Fruit fly (Drosophila melanogaster) whole organism, embryonic: ENCODE measurements around the gene CG11843.

Experiments used
- Asciz ChIP-seq: fragments of 200-800 bp; sonication (Bioruptor generic); optimal IDR thresholded peaks from 2 replicates; lab custom pipeline; 2017; ENCODE audit warnings: missing biosample characterization, mild to moderate bottlenecking, missing genetic modification characterization, missing genetic modification reagents
- Bdp1 ChIP-seq: fragments of 200-800 bp; sonication (Bioruptor generic); optimal IDR thresholded peaks from 3 replicates; lab custom pipeline; 2016; ENCODE audit warnings: missing biosample characterization, missing genetic modification characterization
- CG11085 ChIP-seq: fragments of 200-800 bp; sonication (Bioruptor generic); IDR thresholded peaks from 2 replicates; pipeline ENCODE4 v1.3.6; 2022; ENCODE audit warnings: missing biosample characterization, missing genetic modification characterization
- CG14441 ChIP-seq: fragments of 200-800 bp; sonication (Bioruptor generic); IDR thresholded peaks from 2 replicates; pipeline ENCODE4 v1.3.6; 2022; ENCODE audit warnings: missing biosample characterization, missing genetic modification characterization
- CG1529 ChIP-seq: fragments of 200-800 bp; sonication (Bioruptor generic); optimal IDR thresholded peaks from 3 replicates; lab custom pipeline; 2018; ENCODE audit warnings: missing biosample characterization, missing genetic modification characterization
- CG17186 ChIP-seq: fragments of 200-800 bp; sonication (Bioruptor generic); optimal IDR thresholded peaks from 3 replicates; lab custom pipeline; 2017; ENCODE audit warnings: missing biosample characterization, missing genetic modification reagents, missing genetic modification characterization
- CG2129 ChIP-seq: fragments of 200-800 bp; sonication (Bioruptor generic); IDR thresholded peaks from 2 replicates; pipeline ENCODE4 v1.3.6; 2022; ENCODE audit warnings: missing biosample characterization, missing genetic modification characterization; ENCODE audit not compliant: partially characterized antibody
- CG2199 ChIP-seq: fragments of 200-800 bp; sonication (Bioruptor generic); IDR thresholded peaks from 3 replicates; pipeline ENCODE4 v1.3.6; 2022; ENCODE audit warnings: missing biosample characterization, missing genetic modification characterization
- CG3281 ChIP-seq: fragments of 200-800 bp; sonication (Bioruptor generic); optimal IDR thresholded peaks from 3 replicates; lab custom pipeline; 2017; ENCODE audit warnings: missing biosample characterization, mild to moderate bottlenecking, missing genetic modification characterization
- CG4360 ChIP-seq: fragments of 200-800 bp; sonication (Bioruptor generic); IDR thresholded peaks from 2 replicates; pipeline ENCODE4 v1.3.6; 2022; ENCODE audit warnings: missing biosample characterization, missing genetic modification characterization
- CG4820 ChIP-seq: fragments of 200-800 bp; sonication (Bioruptor generic); optimal IDR thresholded peaks from 3 replicates; lab custom pipeline; 2016; ENCODE audit warnings: missing biosample characterization, missing genetic modification characterization
- CG5245 ChIP-seq: fragments of 200-800 bp; sonication (Bioruptor generic); optimal IDR thresholded peaks from 3 replicates; lab custom pipeline; 2016; ENCODE audit warnings: missing biosample characterization, missing genetic modification characterization
- CG6254 ChIP-seq: fragments of 200-800 bp; sonication (Bioruptor generic); optimal IDR thresholded peaks from 3 replicates; lab custom pipeline; 2017; ENCODE audit warnings: mild to moderate bottlenecking, missing biosample characterization, missing genetic modification reagents, missing genetic modification characterization
- CG9215 ChIP-seq: fragments of 200-800 bp; sonication (Bioruptor generic); IDR thresholded peaks from 2 replicates; pipeline ENCODE4 v1.3.6; 2022; ENCODE audit warnings: missing biosample characterization, missing genetic modification characterization
- CG9797 ChIP-seq: fragments of 200-800 bp; sonication (Bioruptor generic); optimal IDR thresholded peaks from 3 replicates; lab custom pipeline; 2018; ENCODE audit warnings: missing biosample characterization, mild to moderate bottlenecking, missing genetic modification characterization
- CHES-1-like ChIP-seq: fragments of 200-800 bp; sonication (Bioruptor generic); optimal IDR thresholded peaks from 2 replicates; lab custom pipeline; 2016; ENCODE audit warnings: missing biosample characterization, missing genetic modification characterization
- Dbx ChIP-seq: fragments of 200-800 bp; sonication (Bioruptor generic); IDR thresholded peaks from 3 replicates; pipeline ENCODE4 v1.3.6; 2022; ENCODE audit warnings: missing biosample characterization, missing genetic modification characterization
- Dfd ChIP-seq, 2 experiments: fragments of >200 bp; optimal IDR thresholded peaks; 2 replicates each; lab custom pipeline; 2017; ENCODE audit warnings: missing biosample characterization in 2 of 2, missing genetic modification characterization in 2 of 2
- HLH3B ChIP-seq: fragments of 200-800 bp; sonication (Bioruptor generic); IDR thresholded peaks from 2 replicates; pipeline ENCODE4 v1.3.6; 2022; ENCODE audit warnings: missing biosample characterization, missing genetic modification characterization
- Hmx ChIP-seq: fragments of 200-800 bp; sonication (Bioruptor generic); optimal IDR thresholded peaks from 2 replicates; lab custom pipeline; 2016; ENCODE audit warnings: missing biosample characterization, missing genetic modification characterization
- Hr51 ChIP-seq, 2 experiments: fragments of 200-800 bp; sonication (Bioruptor generic); optimal IDR thresholded peaks; 2 replicates in 1 of 2; 3 replicates in 1 of 2; lab custom pipeline; 2016 to 2018; ENCODE audit warnings: missing biosample characterization in 2 of 2, missing genetic modification characterization in 2 of 2, mild to moderate bottlenecking in 1 of 2, moderate library complexity in 1 of 2
- Lhr ChIP-seq: fragments of 200-800 bp; sonication (Bioruptor generic); optimal IDR thresholded peaks from 3 replicates; lab custom pipeline; 2017; ENCODE audit warnings: mild to moderate bottlenecking, missing biosample characterization, missing genetic modification reagents, missing genetic modification characterization
- Myb ChIP-seq: fragments of 200-800 bp; sonication (Bioruptor generic); optimal IDR thresholded peaks from 2 replicates; lab custom pipeline; 2016; ENCODE audit warnings: missing biosample characterization, missing genetic modification characterization
- Ravus ChIP-seq: fragments of 200-800 bp; sonication (Bioruptor generic); IDR thresholded peaks from 2 replicates; pipeline ENCODE4 v1.3.6; 2022; ENCODE audit warnings: missing biosample characterization, missing genetic modification characterization
- Rfx ChIP-seq: fragments of 200-800 bp; sonication (Bioruptor generic); IDR thresholded peaks from 2 replicates; pipeline ENCODE4 v1.3.6; 2022; ENCODE audit warnings: missing biosample characterization, missing genetic modification characterization
- Side ChIP-seq: fragments of 200-800 bp; sonication (Bioruptor generic); optimal IDR thresholded peaks from 2 replicates; lab custom pipeline; 2016; ENCODE audit warnings: missing biosample characterization, missing genetic modification characterization
- Sin3A ChIP-seq: fragments of >200 bp; optimal IDR thresholded peaks from 2 replicates; lab custom pipeline; 2018
- Six4 ChIP-seq: fragments of 200-800 bp; sonication (Bioruptor generic); optimal IDR thresholded peaks from 2 replicates; lab custom pipeline; 2016; ENCODE audit warnings: missing biosample characterization, missing genetic modification characterization
- Tbp ChIP-seq: fragments of >200 bp; optimal IDR thresholded peaks from 2 replicates; lab custom pipeline; 2018; ENCODE audit warnings: missing biosample characterization, missing genetic modification characterization
- al ChIP-seq: fragments of 200-800 bp; sonication (Bioruptor generic); IDR thresholded peaks from 2 replicates; pipeline ENCODE4 v1.3.6; 2022; ENCODE audit warnings: missing biosample characterization, missing genetic modification characterization
- amos ChIP-seq: fragments of 200-800 bp; sonication (Bioruptor generic); IDR thresholded peaks from 2 replicates; pipeline ENCODE4 v1.3.6; 2022; ENCODE audit warnings: missing biosample characterization, missing genetic modification characterization; ENCODE audit not compliant: partially characterized antibody
- ash1 ChIP-seq: fragments of 200-800 bp; sonication (Bioruptor generic); optimal IDR thresholded peaks from 2 replicates; lab custom pipeline; 2018; ENCODE audit warnings: missing biosample characterization, mild to moderate bottlenecking, missing genetic modification characterization
- az2 ChIP-seq: fragments of 200-800 bp; sonication (Bioruptor generic); optimal IDR thresholded peaks from 3 replicates; lab custom pipeline; 2016; ENCODE audit warnings: missing biosample characterization, missing genetic modification characterization
- bab2 ChIP-seq: fragments of 200-800 bp; sonication (Bioruptor generic); optimal IDR thresholded peaks from 2 replicates; lab custom pipeline; 2016; ENCODE audit warnings: missing biosample characterization, missing genetic modification characterization
- ewg ChIP-seq: fragments of 200-800 bp; sonication (Bioruptor generic); optimal IDR thresholded peaks from 3 replicates; lab custom pipeline; 2017; ENCODE audit warnings: mild to moderate bottlenecking, missing biosample characterization, missing genetic modification reagents, missing genetic modification characterization
- gsb-n ChIP-seq: fragments of 200-800 bp; sonication (Bioruptor generic); optimal IDR thresholded peaks from 3 replicates; lab custom pipeline; 2018; ENCODE audit warnings: missing biosample characterization, mild to moderate bottlenecking, missing genetic modification characterization
- mld ChIP-seq: fragments of 200-800 bp; sonication (Bioruptor generic); IDR thresholded peaks from 3 replicates; pipeline ENCODE4 v1.3.6; 2022; ENCODE audit warnings: missing biosample characterization, missing genetic modification characterization; ENCODE audit not compliant: partially characterized antibody
- nerfin-2 ChIP-seq: fragments of 200-800 bp; sonication (Bioruptor generic); IDR thresholded peaks from 2 replicates; pipeline ENCODE4 v1.3.6; 2022; ENCODE audit warnings: missing biosample characterization, missing genetic modification characterization; ENCODE audit not compliant: partially characterized antibody
- org-1 ChIP-seq: fragments of 200-800 bp; sonication (Bioruptor generic); optimal IDR thresholded peaks from 2 replicates; lab custom pipeline; 2017; ENCODE audit warnings: missing biosample characterization, missing genetic modification characterization
- otp ChIP-seq: fragments of 200-800 bp; sonication (Bioruptor generic); IDR thresholded peaks from 3 replicates; pipeline ENCODE4, ENCODE4 v1.3.6; 2022; ENCODE audit warnings: missing biosample characterization, missing genetic modification characterization
- pros ChIP-seq: fragments of 200-800 bp; sonication (Bioruptor generic); optimal IDR thresholded peaks from 3 replicates; lab custom pipeline; 2019; ENCODE audit warnings: missing biosample characterization, mild to moderate bottlenecking, missing genetic modification characterization, moderate library complexity
- psq ChIP-seq: fragments of 200-800 bp; sonication (Bioruptor generic); optimal IDR thresholded peaks from 2 replicates; lab custom pipeline; 2017; ENCODE audit warnings: missing biosample characterization, missing genetic modification characterization
- pum ChIP-seq: fragments of 200-800 bp; sonication (Bioruptor generic); optimal IDR thresholded peaks from 2 replicates; lab custom pipeline; 2016; ENCODE audit warnings: missing biosample characterization, missing genetic modification characterization
- sqz ChIP-seq: fragments of 200-800 bp; sonication (Bioruptor generic); optimal IDR thresholded peaks from 3 replicates; lab custom pipeline; 2018; ENCODE audit warnings: missing biosample characterization, mild to moderate bottlenecking, missing genetic modification characterization
- stwl ChIP-seq: fragments of 200-800 bp; sonication (Bioruptor generic); optimal IDR thresholded peaks from 3 replicates; lab custom pipeline; 2018; ENCODE audit warnings: missing biosample characterization, mild to moderate bottlenecking, missing genetic modification characterization, moderate library complexity
- sug ChIP-seq: fragments of 200-800 bp; optimal IDR thresholded peaks from 2 replicates; lab custom pipeline; 2019; ENCODE audit warnings: missing biosample characterization, mild to moderate bottlenecking, missing genetic modification characterization, moderate library complexity
- trh ChIP-seq: fragments of 200-800 bp; sonication (Bioruptor generic); optimal IDR thresholded peaks from 2 replicates; lab custom pipeline; 2016; ENCODE audit warnings: missing biosample characterization, missing genetic modification characterization
- tup ChIP-seq: fragments of 200-800 bp; sonication (Bioruptor generic); optimal IDR thresholded peaks from 2 replicates; lab custom pipeline; 2016; ENCODE audit warnings: missing biosample characterization, mild to moderate bottlenecking, missing genetic modification characterization, moderate library complexity
- usp ChIP-seq: fragments of >200 bp; optimal IDR thresholded peaks from 2 replicates; lab custom pipeline; 2017; ENCODE audit warnings: missing biosample characterization, missing genetic modification characterization
- wor ChIP-seq: fragments of 200-800 bp; sonication (Bioruptor generic); IDR thresholded peaks from 2 replicates; pipeline ENCODE4 v1.3.6; 2022; ENCODE audit warnings: missing biosample characterization, missing genetic modification characterization

CG11843 gene

dm6 chr3R:29088938-29089661, 35.0 kb downstream of the CG11843 start (continued):
- TF ChIP-seq CHES-1-like (GFP tag; lab: Kevin White, UChicago) (peak; percentile 39), CG6254 (peak; percentile 54), amos (GFP tag; lab: Robert Waterston, UW) (no peak), mld (GFP tag; lab: Robert Waterston, UW) (no peak), CG3281 (peak; percentile 57), nerfin-2 (no peak), usp (GFP tag; lab: Kevin White, UChicago) (no peak), Sin3A (lab: Kevin White, UChicago) (no peak), CG17186 (GFP tag; lab: Kevin White, UChicago) (peak; percentile 27), org-1 (GFP tag; lab: Kevin White, UChicago) (peak; percentile 69), CG2129 (GFP tag; lab: Robert Waterston, UW) (no peak), az2 (GFP tag; lab: Kevin White, UChicago) (peak; percentile 67), al (0 out of 2 replicates have a peak, but pooled peaks have one; percentile 28), Myb (peak; percentile 25), sqz (peak; percentile 32), bab2 (peak; percentile 64), Dfd (GFP tag; optimal IDR thresholded peaks at IDR 0.05; lab: Kevin White, UChicago) (no peak), CG14441 (GFP tag; lab: Robert Waterston, UW) (0 out of 2 replicates have a peak, but pooled peaks have one; percentile 34), otp (no peak), Side (peak; percentile 43), tup (GFP tag; lab: Kevin White, UChicago) (peak; percentile 27), wor (GFP tag; lab: Robert Waterston, UW) (peak; percentile 47), CG9797 (GFP tag; lab: Kevin White, UChicago) (no peak), CG1529 (peak; percentile 65), pros (peak; percentile 18), Hmx (GFP tag; lab: Kevin White, UChicago) (no peak), pum (peak; percentile 35), ewg (GFP tag; lab: Kevin White, UChicago) (peak; percentile 76), stwl (tag; lab: Kevin White, UChicago) (no peak), psq (no peak), Hr51 (GFP tag; optimal IDR thresholded peaks at IDR 0.05; lab: Kevin White, UChicago) (peak in 1 of 2 experiments; percentile 84), sug (tag; lab: Kevin White, UChicago) (peak; percentile 75), Dbx (no peak), Bdp1 (GFP tag; lab: Kevin White, UChicago) (peak; percentile 14), CG4360 (GFP tag; lab: Robert Waterston, UW) (peak; percentile 20; the same call in 1 of the 2 replicates), CG2199 (GFP tag; lab: Robert Waterston, UW) (no peak), CG9215 (GFP tag; lab: Robert Waterston, UW) (peak; percentile 55), Six4 (GFP tag; lab: Kevin White, UChicago) (peak; percentile 36), Rfx (peak; percentile 63), Tbp (GFP tag; lab: Kevin White, UChicago) (no peak), Asciz (GFP tag; lab: Kevin White, UChicago) (peak; percentile 79), ash1 (GFP tag; lab: Kevin White, UChicago) (no peak), CG11085 (GFP tag; lab: Robert Waterston, UW) (no peak), HLH3B (peak; percentile 73), CG5245 (GFP tag; lab: Kevin White, UChicago) (peak; percentile 48), CG4820 (GFP tag; lab: Kevin White, UChicago) (peak; percentile 70), Lhr (no peak), trh (peak; percentile 8), gsb-n (tag; lab: Kevin White, UChicago) (peak; percentile 71), Ravus (GFP tag; lab: Robert Waterston, UW) (no peak; the same call in 1 of the 2 replicates)
